Worm (Caenorhabditis elegans) whole organism, late embryonic: ENCODE data around the gene R193.6.

Experiments
- Y22D7AL.16 ChIP-seq: sonication (generic microtip); optimal IDR thresholded peaks from 2 replicates; lab custom pipeline; 2016; ENCODE audit warnings: missing genetic modification characterization, missing compliant biosample characterization
- ama-1 ChIP-seq: fragments of 150-350 bp; optimal IDR thresholded peaks from 2 replicates; lab custom pipeline; 2014
- ceh-22 ChIP-seq: sonication (generic microtip); optimal IDR thresholded peaks from 2 replicates; lab custom pipeline; 2017; ENCODE audit warnings: missing biosample characterization, missing genetic modification characterization
- ceh-6 ChIP-seq: fragments of 200-800 bp; sonication (Bioruptor generic); optimal IDR thresholded peaks from 2 replicates; lab custom pipeline; 2018; ENCODE audit warnings: mild to moderate bottlenecking, missing genetic modification characterization, missing compliant biosample characterization
- ceh-9 ChIP-seq: sonication (generic microtip); optimal IDR thresholded peaks from 2 replicates; lab custom pipeline; 2016; ENCODE audit warnings: mild to moderate bottlenecking, missing genetic modification characterization, inconsistent platforms, missing compliant biosample characterization
- elt-2 ChIP-seq: sonication (generic microtip); optimal IDR thresholded peaks from 2 replicates; lab custom pipeline; 2016; ENCODE audit warnings: missing genetic modification reagents, missing genetic modification characterization, missing compliant biosample characterization
- elt-4 ChIP-seq: sonication (generic microtip); optimal IDR thresholded peaks from 2 replicates; lab custom pipeline; 2016; ENCODE audit warnings: missing genetic modification characterization, missing compliant biosample characterization
- fkh-6 ChIP-seq: sonication (generic microtip); optimal IDR thresholded peaks from 2 replicates; lab custom pipeline; 2016; ENCODE audit warnings: missing genetic modification characterization, missing compliant biosample characterization
- hlh-13 ChIP-seq: fragments of 200-800 bp; sonication (Bioruptor generic); optimal IDR thresholded peaks from 2 replicates; lab custom pipeline; 2018; ENCODE audit warnings: mild to moderate bottlenecking, missing genetic modification characterization, missing compliant biosample characterization
- lin-11 ChIP-seq: fragments of 200-800 bp; sonication (Bioruptor generic); optimal IDR thresholded peaks from 2 replicates; lab custom pipeline; 2018; ENCODE audit warnings: mild to moderate bottlenecking, missing genetic modification characterization, missing compliant biosample characterization
- sox-4 ChIP-seq: sonication (generic microtip); optimal IDR thresholded peaks from 2 replicates; lab custom pipeline; 2017; ENCODE audit warnings: mild to moderate bottlenecking, missing genetic modification characterization, inconsistent platforms, missing compliant biosample characterization
- syd-9 ChIP-seq: sonication (generic microtip); optimal IDR thresholded peaks from 2 replicates; lab custom pipeline; 2016; ENCODE audit warnings: mild to moderate bottlenecking, missing genetic modification characterization, moderate library complexity, missing compliant biosample characterization
- tbx-2 ChIP-seq: sonication (generic microtip); optimal IDR thresholded peaks from 2 replicates; lab custom pipeline; 2016; ENCODE audit warnings: missing genetic modification characterization, missing compliant biosample characterization

ce11 chrX:1185474-1185873 lies 36.9 kb downstream of the R193.6 start:
- TF ChIP-seq ama-1: no peak
- TF ChIP-seq ceh-9 (tag; lab: Kevin White, UChicago): no peak
- TF ChIP-seq syd-9 (tag; lab: Kevin White, UChicago): no peak
- no peak for TF ChIP-seq ceh-22 (tag; lab: Kevin White, UChicago)
- TF ChIP-seq Y22D7AL.16: no peak
- no peak for TF ChIP-seq ceh-6 (GFP tag; lab: Kevin White, UChicago)
- no peak for TF ChIP-seq hlh-13 (GFP tag; lab: Kevin White, UChicago)
- no peak for TF ChIP-seq elt-2
- no peak for TF ChIP-seq tbx-2 (tag; lab: Kevin White, UChicago)
- no peak for TF ChIP-seq lin-11
- no peak for TF ChIP-seq sox-4 (tag; lab: Kevin White, UChicago)
- TF ChIP-seq fkh-6: no peak
- TF ChIP-seq elt-4 (tag; lab: Kevin White, UChicago): no peak
